Worm (Caenorhabditis elegans) whole organism, early embryonic: ENCODE measurements around the gene Y53F4B.24.

ENCODE experiments used
- ama-1 ChIP-seq: fragments of 150-350 bp; optimal IDR thresholded peaks from 2 replicates; lab custom pipeline; 2014
- ceh-36 ChIP-seq: sonication (generic microtip); optimal IDR thresholded peaks from 2 replicates; lab custom pipeline; 2016; ENCODE audit warnings: missing genetic modification characterization, inconsistent platforms, missing compliant biosample characterization
- ets-7 ChIP-seq: sonication (generic microtip); optimal IDR thresholded peaks from 2 replicates; lab custom pipeline; 2016; ENCODE audit warnings: missing genotype, missing genetic modification characterization, missing compliant biosample characterization
- flt-1 ChIP-seq: fragments of 200-800 bp; sonication (Bioruptor generic); IDR thresholded peaks from 2 replicates; pipeline ENCODE4 v1.3.6; 2022; ENCODE audit warnings: missing genetic modification characterization, missing compliant biosample characterization
- hmbx-1 ChIP-seq: sonication (generic microtip); optimal IDR thresholded peaks from 2 replicates; lab custom pipeline; 2016; ENCODE audit warnings: mild to moderate bottlenecking, missing genetic modification characterization, missing compliant biosample characterization
- hnd-1 ChIP-seq: sonication (generic microtip); optimal IDR thresholded peaks from 2 replicates; lab custom pipeline; 2016; ENCODE audit warnings: missing genetic modification characterization, missing compliant biosample characterization
- pes-1 ChIP-seq: fragments of 200-800 bp; sonication (Bioruptor generic); IDR thresholded peaks from 2 replicates; pipeline ENCODE4 v1.3.6; 2022; ENCODE audit warnings: missing genetic modification reagents, missing genetic modification characterization, missing compliant biosample characterization
- scrt-1 ChIP-seq: fragments of 200-800 bp; sonication (Bioruptor generic); IDR thresholded peaks from 2 replicates; pipeline ENCODE4 v1.3.6; 2022; ENCODE audit warnings: missing genetic modification characterization, missing compliant biosample characterization
- tbx-37 ChIP-seq: fragments of 200-800 bp; sonication (Bioruptor generic); conservative IDR thresholded peaks from 2 replicates; pipeline ENCODE4 v1.3.6; 2022; ENCODE audit warnings: missing genetic modification reagents, missing genetic modification characterization, missing compliant biosample characterization

DNA sequence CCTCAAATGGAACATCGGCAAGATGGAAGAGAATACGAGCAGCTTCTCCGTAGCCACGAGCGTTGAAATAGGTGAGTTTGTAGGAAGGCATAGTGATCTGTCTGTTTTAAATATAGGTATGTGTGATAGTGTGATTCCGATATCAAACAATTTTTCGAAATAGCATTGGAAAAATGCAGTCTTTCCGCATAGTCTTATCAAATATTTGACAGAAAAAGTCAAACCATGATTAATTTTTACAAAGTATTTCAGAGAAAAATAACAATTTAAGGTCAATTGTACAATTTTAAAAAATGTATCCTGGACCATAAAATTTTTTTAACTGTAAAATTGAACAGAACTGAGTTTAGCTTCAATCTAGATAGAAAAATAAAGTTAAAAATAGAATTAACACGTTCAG is 30.2 kb upstream of the Y53F4B.24 start, which contains the start of gene gst-26:
- TF ChIP-seq ets-7 (tag; lab: Kevin White, UChicago) (no peak), ama-1 (lab: Kevin White, UChicago) (no peak), hnd-1 (tag; lab: Kevin White, UChicago) (no peak), ceh-36 (tag; lab: Kevin White, UChicago) (no peak), flt-1 (GFP tag; lab: Robert Waterston, UW) (no peak), scrt-1 (GFP tag; lab: Robert Waterston, UW) (no peak), hmbx-1 (no peak), pes-1 (GFP tag; lab: Robert Waterston, UW) (no peak), tbx-37 (no peak)
